Worm (Caenorhabditis elegans) whole organism, late embryonic: ENCODE measurements around the gene bed-1.
"Not testable (repeated sequence)": the region's sequence is repeated elsewhere in the genome, so short reads cannot be mapped to it uniquely, and the experiment has no call there.

ENCODE experiments used
- C38D4.7 ChIP-seq: fragments of 200-800 bp; sonication (Bioruptor generic); optimal IDR thresholded peaks from 2 replicates; lab custom pipeline; 2018; ENCODE audit warnings: mild to moderate bottlenecking, missing genetic modification characterization, moderate library complexity, missing compliant biosample characterization
- K09A11.1 ChIP-seq: sonication (generic microtip); optimal IDR thresholded peaks from 2 replicates; lab custom pipeline; 2017; ENCODE audit warnings: antibody characterized with exemption, mild to moderate bottlenecking, missing genetic modification characterization, missing compliant biosample characterization; ENCODE audit not compliant: insufficient read depth
- ceh-19 ChIP-seq: fragments of 200-800 bp; sonication (Bioruptor generic); optimal IDR thresholded peaks from 2 replicates; lab custom pipeline; 2018; ENCODE audit warnings: mild to moderate bottlenecking, missing genetic modification characterization, missing compliant biosample characterization
- ets-4 ChIP-seq: sonication (generic microtip); optimal IDR thresholded peaks from 2 replicates; lab custom pipeline; 2016; ENCODE audit warnings: missing genetic modification characterization, missing compliant biosample characterization
- eyg-1 ChIP-seq: sonication (generic microtip); optimal IDR thresholded peaks from 2 replicates; lab custom pipeline; 2016; ENCODE audit warnings: missing genotype, missing genetic modification characterization, missing compliant biosample characterization
- fkh-10 ChIP-seq: fragments of 150-350 bp; optimal IDR thresholded peaks from 2 replicates; lab custom pipeline; 2014; ENCODE audit warnings: missing biosample characterization, missing genetic modification reagents, missing genetic modification characterization
- hlh-15 ChIP-seq: sonication (generic microtip); optimal IDR thresholded peaks from 2 replicates; lab custom pipeline; 2016; ENCODE audit warnings: missing genetic modification characterization, missing compliant biosample characterization

- not testable (repeated sequence) for TF ChIP-seq ceh-19; C38D4.7 (GFP tag; lab: Kevin White, UChicago); hlh-15 (tag; lab: Kevin White, UChicago); ets-4 (tag; lab: Kevin White, UChicago); fkh-10 (GFP tag; lab: Kevin White, UChicago); eyg-1 (tag; lab: Kevin White, UChicago); K09A11.1 (tag; lab: Kevin White, UChicago)
Measured at ce11 chrV:19100139-19100538, 24.6 kb downstream of the bed-1 start.
